Worm (Caenorhabditis elegans): ENCODE measurements around the gene T16A1.10.

DNA sequence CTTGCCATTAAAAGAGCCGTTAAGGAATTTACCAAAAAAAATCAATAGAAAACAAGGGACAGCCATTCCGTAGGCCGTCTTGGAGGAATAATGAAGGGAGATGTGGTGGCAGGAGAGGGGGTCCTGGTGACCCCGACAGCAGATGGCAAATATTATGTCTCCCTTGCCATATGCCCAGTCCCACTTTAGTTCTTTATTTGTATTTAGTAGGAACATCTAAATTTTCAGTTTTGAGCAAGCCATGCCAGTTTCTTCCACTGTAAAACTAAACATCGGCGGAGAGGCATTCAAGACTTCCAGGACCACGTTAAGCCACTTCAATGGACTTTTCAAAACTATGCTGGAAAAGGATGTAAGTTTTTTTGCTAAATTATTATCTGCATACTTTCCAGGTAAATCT lies 45.3 kb upstream of the T16A1.10 start, which contains the start of gene C40A11.4:
- TF ChIP-seq nhr-2 (tag; optimal IDR thresholded peaks at IDR 0.05) (peak; percentile 35), nhr-28 (tag; optimal IDR thresholded peaks at IDR 0.05) (no peak)
